Worm (Caenorhabditis elegans): ENCODE data around the gene F54C8.6.

F54C8.6 gene

DNA sequence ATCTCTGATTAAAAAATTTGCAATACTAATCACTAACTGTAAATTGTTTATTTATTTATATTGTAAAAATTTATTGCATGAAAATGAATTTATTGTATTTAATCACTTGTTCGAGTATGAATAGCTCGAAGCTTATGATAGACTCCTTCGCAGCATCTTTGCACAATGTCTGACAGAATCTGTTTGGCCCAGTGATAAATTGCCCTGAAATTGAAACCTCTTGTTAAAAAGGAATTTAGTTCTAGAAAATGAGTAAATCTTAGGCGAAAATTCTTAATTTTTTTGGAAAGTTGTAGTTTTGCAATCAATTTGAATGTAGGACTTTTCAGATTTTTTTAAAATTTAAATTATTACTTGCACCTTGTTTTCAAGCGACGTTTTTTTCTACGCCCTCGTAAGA, 14.7 kb downstream of the F54C8.6 start (continued):
- TF ChIP-seq nfya-2 (GFP tag; IDR thresholded peaks at IDR 0.05) = no peak
- no peak for TF ChIP-seq cebp-1 (GFP tag; IDR thresholded peaks at IDR 0.05)
- TF ChIP-seq cebp-1 (tag; optimal IDR thresholded peaks at IDR 0.05) = no peak
- no peak for TF ChIP-seq hlh-12 (tag; optimal IDR thresholded peaks at IDR 0.05)
- TF ChIP-seq atf-7 (tag; optimal IDR thresholded peaks at IDR 0.05) = peak; percentile 14
- no peak for TF ChIP-seq ztf-26 (tag; optimal IDR thresholded peaks at IDR 0.05)
- no peak for TF ChIP-seq F10E7.11 (tag; optimal IDR thresholded peaks at IDR 0.05)
- TF ChIP-seq snpc-1.3 (tag; optimal IDR thresholded peaks at IDR 0.05; ENCODE audit: insufficient read depth) = no peak
- no peak for TF ChIP-seq F39B2.1 (GFP tag; IDR thresholded peaks at IDR 0.05)
- TF ChIP-seq F57A8.1 (GFP tag; optimal IDR thresholded peaks at IDR 0.05) = no peak
- TF ChIP-seq lsl-1 (GFP tag; optimal IDR thresholded peaks at IDR 0.05) = no peak
- TF ChIP-seq F33H1.4 (GFP tag; IDR thresholded peaks at IDR 0.05) = 0 out of 2 replicates have a peak, but pooled peaks have one; percentile 5
- TF ChIP-seq madf-6 (GFP tag; IDR thresholded peaks at IDR 0.05) = peak; percentile 63; the same call in 1 of the 2 replicates
- peak; percentile 77 for TF ChIP-seq him-1 (tag; optimal IDR thresholded peaks at IDR 0.05)
- TF ChIP-seq tbp1 (GFP tag; optimal IDR thresholded peaks at IDR 0.05) = no peak
- TF ChIP-seq madf-8 (GFP tag; conservative IDR thresholded peaks at IDR 0.05) = no peak
- no peak for TF ChIP-seq T26A5.8 (tag; optimal IDR thresholded peaks at IDR 0.05)
- TF ChIP-seq Y67H2A.10 (GFP tag; conservative IDR thresholded peaks at IDR 0.05) = no peak
- TF ChIP-seq ceh-58 (GFP tag; IDR thresholded peaks at IDR 0.05) = no peak
- TF ChIP-seq chd-7 (tag; optimal IDR thresholded peaks at IDR 0.05) = no peak
- TF ChIP-seq efl-1 (GFP tag; optimal IDR thresholded peaks at IDR 0.05) = no peak
- TF ChIP-seq nhr-90 (tag; optimal IDR thresholded peaks at IDR 0.05) = no peak
- no peak for TF ChIP-seq lir-1 (GFP tag; conservative IDR thresholded peaks at IDR 0.05)
- no peak for TF ChIP-seq snpc-4 (GFP tag; optimal IDR thresholded peaks at IDR 0.05)
- TF ChIP-seq snpc-4 (tag; optimal IDR thresholded peaks at IDR 0.05) = peak in 1 of 4 experiments; percentile 13
- no peak for TF ChIP-seq ceh-27 (GFP tag; optimal IDR thresholded peaks at IDR 0.05)
- no peak for TF ChIP-seq Y53F4B.3 (GFP tag; IDR thresholded peaks at IDR 0.05)
- no peak for TF ChIP-seq Y79H2A.3 (GFP tag; conservative IDR thresholded peaks at IDR 0.05)
- TF ChIP-seq ceh-79 (tag; optimal IDR thresholded peaks at IDR 0.05) = no peak
- TF ChIP-seq F23B12.7 (tag; optimal IDR thresholded peaks at IDR 0.05; ENCODE audit: insufficient read depth) = no peak
- no peak for TF ChIP-seq gei-17 (GFP tag; optimal IDR thresholded peaks at IDR 0.05)
- TF ChIP-seq ztf-3 (GFP tag; optimal IDR thresholded peaks at IDR 0.05) = no peak
- TF ChIP-seq B0261.1 (tag; optimal IDR thresholded peaks at IDR 0.05) = no peak
- no peak for TF ChIP-seq hmg-20 (GFP tag; IDR thresholded peaks at IDR 0.05)
- TF ChIP-seq rpc-1 (optimal IDR thresholded peaks at IDR 0.05) = no peak
- TF ChIP-seq rpc-1 (tag; optimal IDR thresholded peaks at IDR 0.05) = no peak
- TF ChIP-seq unc-130 (GFP tag; optimal IDR thresholded peaks at IDR 0.05) = peak; percentile 19
- no peak for TF ChIP-seq madf-3 (GFP tag; IDR thresholded peaks at IDR 0.05)
- no peak for TF ChIP-seq athp-1 (tag; optimal IDR thresholded peaks at IDR 0.05)
- TF ChIP-seq Y95B8A.8 (GFP tag; IDR thresholded peaks at IDR 0.05) = no peak
- TF ChIP-seq hsf-1 (GFP tag; IDR thresholded peaks at IDR 0.05) = 0 out of 2 replicates have a peak, but pooled peaks have one; percentile 22
- TF ChIP-seq B0019.2 (GFP tag; conservative IDR thresholded peaks at IDR 0.05) = no peak
- TF ChIP-seq ZK185.1 (tag; optimal IDR thresholded peaks at IDR 0.05; ENCODE audit: poor library complexity, severe bottlenecking) = no peak
- no peak for TF ChIP-seq cebp-2 (GFP tag; IDR thresholded peaks at IDR 0.05)
- TF ChIP-seq ccch-3 (GFP tag; optimal IDR thresholded peaks at IDR 0.05) = no peak
- no peak for TF ChIP-seq madf-10 (tag; optimal IDR thresholded peaks at IDR 0.05)
- no peak for TF ChIP-seq F22D6.2 (tag; optimal IDR thresholded peaks at IDR 0.05)
- no peak for TF ChIP-seq attf-3 (GFP tag; conservative IDR thresholded peaks at IDR 0.05)
- TF ChIP-seq pha-4 (tag; optimal IDR thresholded peaks at IDR 0.05) = no peak
- TF ChIP-seq bed-1 (GFP tag; IDR thresholded peaks at IDR 0.05) = no peak
